Worm (Caenorhabditis elegans) whole organism, L4 larva: ENCODE results near the gene srx-68.

Source experiments
- R02D3.7 ChIP-seq: fragments of 150-350 bp; sonication (generic microtip); optimal IDR thresholded peaks from 3 replicates; lab custom pipeline; 2014; ENCODE audit warnings: missing biosample characterization, missing genetic modification characterization
- T20F7.1 ChIP-seq: fragments of 200-800 bp; sonication (Bioruptor generic); optimal IDR thresholded peaks from 2 replicates; lab custom pipeline; 2018; ENCODE audit warnings: mild to moderate bottlenecking, missing genetic modification characterization, missing compliant biosample characterization
- Y48G9A.11 ChIP-seq: fragments of 200-800 bp; sonication (Bioruptor generic); IDR thresholded peaks from 2 replicates; pipeline ENCODE4 v1.3.6; 2022; ENCODE audit warnings: missing genetic modification reagents, missing genetic modification characterization, missing compliant biosample characterization
- Y75B8A.6 ChIP-seq: fragments of 200-800 bp; sonication (Bioruptor generic); IDR thresholded peaks from 2 replicates; pipeline ENCODE4 v1.3.6; 2022; ENCODE audit warnings: missing genetic modification reagents, missing genetic modification characterization, missing compliant biosample characterization
- ZK337.2 ChIP-seq: fragments of 200-800 bp; sonication (Bioruptor generic); IDR thresholded peaks from 2 replicates; pipeline ENCODE4 v1.3.6; 2022; ENCODE audit warnings: missing genetic modification reagents, missing genetic modification characterization, missing compliant biosample characterization
- ZK546.5 ChIP-seq, 2 experiments: sonication (generic microtip); optimal IDR thresholded peaks; 2 replicates each; lab custom pipeline; 2017; ENCODE audit warnings: missing biosample characterization in 2 of 2, missing genetic modification characterization in 2 of 2
- aha-1 ChIP-seq: fragments of 150-350 bp; peaks from one replicate; lab custom pipeline; 2014; ENCODE audit warnings: missing biosample characterization, missing genetic modification characterization
- attf-4 ChIP-seq: sonication (generic microtip); optimal IDR thresholded peaks from 3 replicates; lab custom pipeline; 2017; ENCODE audit warnings: missing biosample characterization, missing genetic modification characterization
- ceh-28 ChIP-seq: fragments of 150-350 bp; optimal IDR thresholded peaks from 2 replicates; lab custom pipeline; 2014; ENCODE audit warnings: missing biosample characterization, missing genetic modification reagents, missing genetic modification characterization
- ceh-44 ChIP-seq: fragments of 200-800 bp; sonication (Bioruptor generic); IDR thresholded peaks from 2 replicates; pipeline ENCODE4 v1.3.6; 2022; ENCODE audit warnings: missing genetic modification reagents, missing genetic modification characterization, missing compliant biosample characterization
- ces-1 ChIP-seq: fragments of 150-350 bp; sonication (generic microtip); optimal IDR thresholded peaks from 4 replicates; lab custom pipeline; 2014; ENCODE audit warnings: missing biosample characterization, missing genetic modification reagents, missing genetic modification characterization
- ctbp-1 ChIP-seq: fragments of 200-800 bp; sonication (Bioruptor generic); IDR thresholded peaks from 2 replicates; pipeline ENCODE4 v1.3.6; 2022; ENCODE audit warnings: missing genetic modification reagents, missing genetic modification characterization, missing compliant biosample characterization
- daf-16 ChIP-seq, 3 experiments: sonication (generic microtip); optimal IDR thresholded peaks; 2 replicates each; lab custom pipeline; 2016 to 2017; ENCODE audit warnings: missing genetic modification characterization in 3 of 3, missing genetic modification reagents in 3 of 3, mild to moderate bottlenecking in 2 of 3, missing compliant biosample characterization in 2 of 3, missing biosample characterization in 1 of 3, moderate library complexity in 1 of 3
- daf-19 ChIP-seq: fragments of 200-800 bp; sonication (Bioruptor generic); conservative IDR thresholded peaks from 2 replicates; pipeline ENCODE4 v1.3.6; 2022; ENCODE audit warnings: missing genetic modification characterization, missing compliant biosample characterization
- dmd-8 ChIP-seq: fragments of 200-800 bp; sonication (Bioruptor generic); IDR thresholded peaks from 2 replicates; pipeline ENCODE4 v1.3.6; 2022; ENCODE audit warnings: missing genetic modification characterization, missing compliant biosample characterization
- egl-43 ChIP-seq: fragments of 200-800 bp; sonication (Bioruptor generic); IDR thresholded peaks from 2 replicates; pipeline ENCODE4 v1.3.6; 2022; ENCODE audit warnings: missing genetic modification reagents, missing genetic modification characterization, missing compliant biosample characterization
- hif-1 ChIP-seq, 2 experiments: sonication (generic microtip); optimal IDR thresholded peaks; 2 replicates each; lab custom pipeline; 2016 to 2017; ENCODE audit warnings: missing compliant biosample characterization in 2 of 2, missing genetic modification characterization in 2 of 2, missing genetic modification reagents in 2 of 2, missing genotype in 2 of 2, mild to moderate bottlenecking in 1 of 2
- lim-7 ChIP-seq: fragments of 200-800 bp; sonication (Bioruptor generic); IDR thresholded peaks from 2 replicates; pipeline ENCODE4 v1.3.6; 2022; ENCODE audit warnings: missing genetic modification characterization, missing compliant biosample characterization
- lin-13 ChIP-seq: fragments of 150-350 bp; optimal IDR thresholded peaks from 2 replicates; lab custom pipeline; 2014; ENCODE audit warnings: missing biosample characterization, missing genetic modification reagents, missing genetic modification characterization
- lin-39 ChIP-seq: fragments of 150-350 bp; optimal IDR thresholded peaks from 2 replicates; lab custom pipeline; 2014; ENCODE audit warnings: missing biosample characterization, missing genetic modification reagents, missing genetic modification characterization
- madf-5 ChIP-seq, 2 experiments: fragments of 200-800 bp; sonication (Bioruptor generic); IDR thresholded peaks; 2 replicates each; pipeline ENCODE4 v1.3.6; 2022; ENCODE audit warnings: missing compliant biosample characterization in 2 of 2, missing genetic modification characterization in 2 of 2
- madf-9 ChIP-seq: fragments of 200-800 bp; sonication (Bioruptor generic); conservative IDR thresholded peaks from 2 replicates; pipeline ENCODE4 v1.3.6; 2022; ENCODE audit warnings: missing genetic modification reagents, missing genetic modification characterization, missing compliant biosample characterization
- mdl-1 ChIP-seq, 2 experiments: fragments of 150-350 bp in 1 of 2; sonication (generic microtip) in 1 of 2; optimal IDR thresholded peaks; 2 replicates each; lab custom pipeline; 2014 to 2017; ENCODE audit warnings: missing biosample characterization in 2 of 2, missing genetic modification characterization in 2 of 2
- nhr-10 ChIP-seq: fragments of 150-350 bp; optimal IDR thresholded peaks from 2 replicates; lab custom pipeline; 2014; ENCODE audit warnings: missing biosample characterization, missing genetic modification characterization
- nhr-102 ChIP-seq: sonication (generic microtip); optimal IDR thresholded peaks from 2 replicates; lab custom pipeline; 2016; ENCODE audit warnings: mild to moderate bottlenecking, missing genetic modification characterization, moderate library complexity, missing compliant biosample characterization
- nhr-11 ChIP-seq: fragments of 150-350 bp; optimal IDR thresholded peaks from 2 replicates; lab custom pipeline; 2014; ENCODE audit warnings: missing biosample characterization, missing genetic modification characterization
- nhr-237 ChIP-seq: sonication (generic microtip); optimal IDR thresholded peaks from 2 replicates; lab custom pipeline; 2017; ENCODE audit warnings: missing biosample characterization, missing genetic modification characterization
- nhr-28 ChIP-seq: fragments of 150-350 bp; optimal IDR thresholded peaks from 2 replicates; lab custom pipeline; 2014; ENCODE audit warnings: missing biosample characterization, missing genetic modification characterization
- nhr-6 ChIP-seq: fragments of 150-350 bp; optimal IDR thresholded peaks from 2 replicates; lab custom pipeline; 2014; ENCODE audit warnings: missing biosample characterization, missing genetic modification characterization
- pqm-1 ChIP-seq: sonication (generic microtip); optimal IDR thresholded peaks from 2 replicates; lab custom pipeline; 2017; ENCODE audit warnings: missing biosample characterization, missing genetic modification characterization
- saeg-2 ChIP-seq: fragments of 200-800 bp; sonication (Bioruptor generic); IDR thresholded peaks from 2 replicates; pipeline ENCODE4 v1.3.6; 2022; ENCODE audit warnings: missing genetic modification reagents, missing genetic modification characterization, missing compliant biosample characterization
- sdz-12 ChIP-seq: fragments of 200-800 bp; sonication (Bioruptor generic); optimal IDR thresholded peaks from 2 replicates; lab custom pipeline; 2018; ENCODE audit warnings: mild to moderate bottlenecking, missing genetic modification characterization, missing compliant biosample characterization
- snpc-4 ChIP-seq: fragments of 150-350 bp; optimal IDR thresholded peaks from 2 replicates; lab custom pipeline; 2014; ENCODE audit warnings: missing biosample characterization, missing genetic modification characterization
- spr-1 ChIP-seq: sonication (generic microtip); optimal IDR thresholded peaks from 2 replicates; lab custom pipeline; 2016; ENCODE audit warnings: mild to moderate bottlenecking, missing genetic modification characterization, missing compliant biosample characterization
- tag-97 ChIP-seq: fragments of 200-800 bp; sonication (Bioruptor generic); IDR thresholded peaks from 2 replicates; pipeline ENCODE4 v1.3.6; 2022; ENCODE audit warnings: missing genetic modification characterization, missing compliant biosample characterization
- tra-1 ChIP-seq: fragments of 200-800 bp; sonication (Bioruptor generic); IDR thresholded peaks from 2 replicates; pipeline ENCODE4 v1.3.6; 2022; ENCODE audit warnings: missing genetic modification reagents, missing genetic modification characterization, missing compliant biosample characterization
- zag-1 ChIP-seq: fragments of 150-350 bp; optimal IDR thresholded peaks from 2 replicates; lab custom pipeline; 2014; ENCODE audit warnings: missing biosample characterization, missing genetic modification characterization
- zip-2 ChIP-seq: fragments of 150-350 bp; optimal IDR thresholded peaks from 2 replicates; lab custom pipeline; 2014; ENCODE audit warnings: missing biosample characterization, missing genetic modification characterization
- ztf-7 ChIP-seq: fragments of 150-350 bp; optimal IDR thresholded peaks from 2 replicates; lab custom pipeline; 2014; ENCODE audit warnings: missing biosample characterization, missing genetic modification characterization

Gene srx-68

DNA sequence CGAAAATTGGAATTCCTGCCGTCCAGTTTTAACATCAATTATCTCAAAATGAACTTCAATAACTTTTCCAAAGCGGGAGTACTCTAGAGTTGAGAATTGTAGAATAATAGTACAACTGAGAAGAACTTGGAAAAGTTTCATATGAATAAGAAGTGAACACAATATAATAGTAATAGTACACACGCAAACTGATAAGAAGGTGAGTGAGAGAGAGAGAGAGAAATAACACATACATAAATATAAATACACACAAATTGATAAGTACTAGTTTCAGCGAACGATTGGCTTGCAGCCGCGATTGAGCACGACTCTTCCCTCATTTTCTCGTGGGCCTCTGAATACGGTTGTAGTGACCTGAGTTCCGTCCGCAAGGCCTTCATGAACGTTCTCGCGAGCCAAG lies 23.5 kb upstream of the srx-68 start, which contains the start of gene C17E7.13:
Gene C17E7.13 (minus strand): TSS at position 176 of the 400 bp plus-strand sequence.
- no peak for TF ChIP-seq lim-7 (GFP tag; lab: Robert Waterston, UW)
- no peak for TF ChIP-seq R02D3.7 (tag; lab: Kevin White, UChicago)
- TF ChIP-seq aha-1 (tag; lab: Kevin White, UChicago) = no peak
- no peak for TF ChIP-seq snpc-4 (tag; lab: Kevin White, UChicago)
- no peak for TF ChIP-seq sdz-12 (GFP tag; lab: Kevin White, UChicago)
- no peak for TF ChIP-seq mdl-1 (tag; optimal IDR thresholded peaks at IDR 0.05; lab: Kevin White, UChicago)
- TF ChIP-seq saeg-2 (GFP tag; lab: Robert Waterston, UW) = no peak
- TF ChIP-seq pqm-1 (tag; lab: Kevin White, UChicago) = peak; percentile 61
- TF ChIP-seq nhr-28 (tag; lab: Kevin White, UChicago) = peak; percentile 39
- no peak for TF ChIP-seq zip-2 (tag; lab: Kevin White, UChicago)
- TF ChIP-seq daf-16 (GFP tag; optimal IDR thresholded peaks at IDR 0.05; lab: Kevin White, UChicago) = no peak
- TF ChIP-seq daf-16 (tag; optimal IDR thresholded peaks at IDR 0.05; lab: Kevin White, UChicago) = peak; percentile 49
- no peak for TF ChIP-seq nhr-10
- no peak for TF ChIP-seq ceh-44 (GFP tag; lab: Robert Waterston, UW)
- TF ChIP-seq lin-39 (tag; lab: Kevin White, UChicago) = no peak

DNA sequence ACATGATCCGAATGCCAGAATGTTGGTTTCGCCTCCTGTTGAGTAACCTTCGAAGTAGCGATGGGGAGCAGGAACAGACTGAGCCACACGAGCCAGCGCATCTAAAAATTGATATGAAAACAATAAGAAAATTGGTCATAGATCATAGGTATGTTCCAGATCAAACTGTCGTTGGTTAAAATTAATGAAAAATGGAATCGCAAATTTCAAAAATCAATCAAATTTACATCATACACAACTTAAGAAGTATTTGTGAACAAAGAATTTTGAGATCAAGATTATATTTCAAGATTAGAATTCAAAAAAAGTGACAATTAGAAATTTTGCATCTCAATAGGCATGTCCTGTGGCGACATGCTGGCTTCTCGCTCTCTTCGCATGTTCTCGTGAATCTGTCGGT lies 21.8 kb upstream of the srx-68 start, which contains the start of gene C17E7.9:
Gene C17E7.9 (minus strand): TSS at position 101 of the 400 bp plus-strand sequence.
- TF ChIP-seq nhr-6 (no peak), Y48G9A.11 (GFP tag; lab: Robert Waterston, UW) (no peak)

DNA sequence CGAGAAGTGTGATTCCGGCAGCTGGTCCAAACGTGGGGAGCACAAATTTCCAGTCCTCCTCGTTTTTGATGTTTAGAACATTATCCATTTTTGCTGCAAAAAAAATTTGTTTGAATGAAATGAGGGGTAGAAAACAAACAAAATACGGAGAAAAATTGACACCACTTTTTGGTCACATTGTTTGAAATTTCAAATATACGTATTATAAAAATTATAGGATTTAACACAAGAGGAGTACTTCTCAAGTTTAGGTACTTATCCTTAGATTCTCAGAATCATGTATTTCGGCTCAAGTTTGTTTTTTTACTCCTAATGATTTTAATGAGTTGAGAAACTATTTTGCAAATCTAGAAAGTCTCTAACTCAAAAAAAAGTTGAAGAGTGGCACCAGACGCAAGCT lies 20.7 kb upstream of the srx-68 start, which contains the start of gene C17E7.12:
Gene C17E7.12 (minus strand): TSS at position 101 of the 400 bp plus-strand sequence.
- TF ChIP-seq Y75B8A.6 (GFP tag; lab: Robert Waterston, UW) (no peak), madf-9 (GFP tag; lab: Robert Waterston, UW) (no peak), R02D3.7 (tag; lab: Kevin White, UChicago) (no peak), ctbp-1 (GFP tag; lab: Robert Waterston, UW) (no peak), madf-5 (GFP tag; IDR thresholded peaks at IDR 0.05; lab: Robert Waterston, UW) (no peak), ztf-7 (tag; lab: Kevin White, UChicago) (no peak), lin-13 (GFP tag; lab: Kevin White, UChicago) (no peak), ces-1 (GFP tag; lab: Kevin White, UChicago) (no peak), tag-97 (GFP tag; lab: Robert Waterston, UW) (no peak), dmd-8 (no peak), zip-2 (tag; lab: Kevin White, UChicago) (no peak), ZK337.2 (no peak), egl-43 (GFP tag; lab: Robert Waterston, UW) (no peak), nhr-237 (no peak), daf-19 (no peak), attf-4 (tag; lab: Kevin White, UChicago) (no peak), ZK546.5 (tag; optimal IDR thresholded peaks at IDR 0.05; lab: Kevin White, UChicago) (no peak), zag-1 (tag; lab: Kevin White, UChicago) (no peak), saeg-2 (GFP tag; lab: Robert Waterston, UW) (no peak), tra-1 (no peak)
- TF ChIP-seq, all 104 proteins: peak for 0

DNA sequence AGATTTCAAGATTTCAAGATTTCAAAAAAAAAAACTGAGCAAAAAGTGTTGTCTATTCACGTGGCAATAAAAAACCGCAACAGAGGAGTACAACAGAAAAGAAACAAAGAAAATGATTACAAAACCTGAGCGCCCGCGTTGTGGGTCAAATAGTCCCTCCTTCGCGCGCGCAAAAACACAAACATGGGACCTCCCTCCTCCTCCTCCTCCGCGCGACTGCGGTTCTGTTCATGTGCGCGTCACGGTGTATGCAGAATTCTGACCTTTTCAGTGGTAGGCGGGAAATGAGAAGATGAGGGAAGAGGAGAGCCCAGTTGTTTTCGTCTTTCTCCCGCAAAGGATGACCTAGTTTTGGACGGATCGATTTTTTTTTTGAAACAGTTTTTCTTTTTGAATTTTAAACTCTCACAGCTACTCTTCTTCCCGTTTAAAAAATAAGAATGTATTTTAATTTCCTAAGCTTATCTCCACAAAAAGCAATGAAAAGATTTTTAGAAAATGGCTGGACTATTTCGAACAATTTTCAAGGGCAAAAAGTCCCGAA lies 20.1 kb upstream of the srx-68 start, which contains the start of gene C17E7.4:
Gene C17E7.4 (plus strand): TSS at position 494 of the 544 bp plus-strand sequence.
- TF ChIP-seq hif-1 (tag; optimal IDR thresholded peaks at IDR 0.05; lab: Kevin White, UChicago) (no peak), ceh-28 (tag; lab: Kevin White, UChicago) (no peak), spr-1 (no peak), egl-43 (GFP tag; lab: Robert Waterston, UW) (no peak), nhr-11 (no peak), nhr-102 (no peak), T20F7.1 (no peak)
